Worm (Caenorhabditis elegans) whole organism, young adult: ENCODE data around the gene C25E10.12.

Experiments used
- B0261.1 ChIP-seq: sonication (generic microtip); optimal IDR thresholded peaks from 2 replicates; lab custom pipeline; 2016; ENCODE audit warnings: mild to moderate bottlenecking, missing genetic modification characterization, moderate library complexity, missing compliant biosample characterization
- B0336.3 ChIP-seq: fragments of 200-800 bp; sonication (Bioruptor generic); IDR thresholded peaks from 2 replicates; pipeline ENCODE4 v1.3.6; 2022; ENCODE audit warnings: missing genetic modification characterization, missing compliant biosample characterization
- C06A6.2 ChIP-seq: fragments of 200-800 bp; sonication (Bioruptor generic); conservative IDR thresholded peaks from 2 replicates; pipeline ENCODE4 v1.3.6; 2022; ENCODE audit warnings: missing genetic modification characterization, missing compliant biosample characterization
- D2030.7 ChIP-seq: fragments of 200-800 bp; sonication (Bioruptor generic); IDR thresholded peaks from 2 replicates; pipeline ENCODE4 v1.3.6; 2022; ENCODE audit warnings: missing genetic modification reagents, missing genetic modification characterization, missing compliant biosample characterization
- F10E7.11 ChIP-seq: sonication (generic microtip); optimal IDR thresholded peaks from 2 replicates; lab custom pipeline; 2017; ENCODE audit warnings: mild to moderate bottlenecking, missing genetic modification characterization, moderate library complexity, missing compliant biosample characterization
- F22D6.2 ChIP-seq: sonication (generic microtip); optimal IDR thresholded peaks from 2 replicates; lab custom pipeline; 2016; ENCODE audit warnings: mild to moderate bottlenecking, missing genetic modification characterization, missing compliant biosample characterization
- F57C9.4 ChIP-seq: sonication (generic microtip); optimal IDR thresholded peaks from 2 replicates; lab custom pipeline; 2017; ENCODE audit warnings: mild to moderate bottlenecking, missing genetic modification characterization, missing compliant biosample characterization
- K12H6.12 ChIP-seq: fragments of 200-800 bp; sonication (Bioruptor generic); optimal IDR thresholded peaks from 2 replicates; lab custom pipeline; 2018; ENCODE audit warnings: mild to moderate bottlenecking, missing genetic modification characterization, missing compliant biosample characterization
- Y95B8A.8 ChIP-seq: fragments of 200-800 bp; sonication (Bioruptor generic); IDR thresholded peaks from 2 replicates; pipeline ENCODE4 v1.3.6; 2022; ENCODE audit warnings: missing genetic modification reagents, missing genetic modification characterization, missing compliant biosample characterization
- ZK185.1 ChIP-seq: sonication (generic microtip); optimal IDR thresholded peaks from 2 replicates; lab custom pipeline; 2016; ENCODE audit warnings: mild to moderate bottlenecking, missing genetic modification characterization, missing compliant biosample characterization; ENCODE audit not compliant: poor library complexity, severe bottlenecking
- ama-1 ChIP-seq, 3 experiments: fragments of 150-350 bp in 1 of 3; sonication (generic microtip) in 2 of 3; optimal IDR thresholded peaks; 2 replicates each; lab custom pipeline; 2014 to 2018; ENCODE audit warnings: missing biosample characterization in 2 of 3, missing genetic modification characterization in 2 of 3, missing genetic modification reagents in 2 of 3
- aptf-2 ChIP-seq: fragments of 200-800 bp; sonication (Bioruptor generic); conservative IDR thresholded peaks from 2 replicates; pipeline ENCODE4 v1.3.6; 2022; ENCODE audit warnings: missing genetic modification reagents, missing genetic modification characterization, missing compliant biosample characterization
- cebp-1 ChIP-seq, 2 experiments: fragments of 200-800 bp in 1 of 2; sonication (Bioruptor generic) in 1 of 2; sonication (generic microtip) in 1 of 2; IDR thresholded peaks in 1 of 2; optimal IDR thresholded peaks in 1 of 2; 2 replicates each; pipeline versions ENCODE4 v1.3.6 to Lab custom; 2017 to 2022; ENCODE audit warnings: missing compliant biosample characterization in 2 of 2, missing genetic modification characterization in 2 of 2, mild to moderate bottlenecking in 1 of 2, missing genetic modification reagents in 1 of 2, moderate library complexity in 1 of 2
- ceh-100 ChIP-seq: fragments of 200-800 bp; sonication (Bioruptor generic); IDR thresholded peaks from 2 replicates; pipeline ENCODE4 v1.3.6; 2022; ENCODE audit warnings: missing genetic modification reagents, missing genetic modification characterization, missing compliant biosample characterization
- ceh-27 ChIP-seq: fragments of 200-800 bp; sonication (Bioruptor generic); optimal IDR thresholded peaks from 2 replicates; lab custom pipeline; 2018; ENCODE audit warnings: mild to moderate bottlenecking, missing genetic modification characterization, moderate library complexity, missing compliant biosample characterization
- ceh-40 ChIP-seq: fragments of 200-800 bp; sonication (Bioruptor generic); IDR thresholded peaks from 2 replicates; pipeline ENCODE4 v1.3.6; 2022; ENCODE audit warnings: missing genetic modification characterization, missing compliant biosample characterization
- ceh-58 ChIP-seq: fragments of 200-800 bp; sonication (Bioruptor generic); IDR thresholded peaks from 2 replicates; pipeline ENCODE4 v1.3.6; 2022; ENCODE audit warnings: missing genetic modification characterization, missing compliant biosample characterization
- ceh-79 ChIP-seq: sonication (generic microtip); optimal IDR thresholded peaks from 2 replicates; lab custom pipeline; 2017; ENCODE audit warnings: mild to moderate bottlenecking, missing genetic modification characterization, missing compliant biosample characterization
- efl-1 ChIP-seq: fragments of 150-350 bp; optimal IDR thresholded peaks from 2 replicates; lab custom pipeline; 2014; ENCODE audit warnings: missing biosample characterization, missing genetic modification reagents, missing genetic modification characterization
- egl-44 ChIP-seq: fragments of 200-800 bp; sonication (Bioruptor generic); IDR thresholded peaks from 2 replicates; pipeline ENCODE4 v1.3.6; 2022; ENCODE audit warnings: missing genetic modification reagents, missing genetic modification characterization, missing compliant biosample characterization
- fkh-3 ChIP-seq: sonication (generic microtip); optimal IDR thresholded peaks from 2 replicates; lab custom pipeline; 2016; ENCODE audit warnings: mild to moderate bottlenecking, missing genetic modification characterization, missing compliant biosample characterization
- hmg-1.2 ChIP-seq: fragments of 200-800 bp; sonication (Bioruptor generic); IDR thresholded peaks from 2 replicates; pipeline ENCODE4 v1.3.6; 2022; ENCODE audit warnings: missing genetic modification reagents, missing genetic modification characterization, missing compliant biosample characterization
- hmg-20 ChIP-seq: fragments of 200-800 bp; sonication (Bioruptor generic); IDR thresholded peaks from 2 replicates; pipeline ENCODE4 v1.3.6; 2022; ENCODE audit warnings: missing genetic modification reagents, missing genetic modification characterization, missing compliant biosample characterization
- lin-35 ChIP-seq, 3 experiments: fragments of 150-350 bp in 2 of 3; sonication (generic microtip) in 1 of 3; optimal IDR thresholded peaks; 2 replicates each; lab custom pipeline; 2014 to 2018; ENCODE audit warnings: missing biosample characterization in 3 of 3, missing genetic modification characterization in 3 of 3, missing genetic modification reagents in 3 of 3
- lin-54 ChIP-seq: fragments of 200-800 bp; sonication (Bioruptor generic); optimal IDR thresholded peaks from 2 replicates; lab custom pipeline; 2018; ENCODE audit warnings: mild to moderate bottlenecking, missing genetic modification characterization, missing compliant biosample characterization
- lir-1 ChIP-seq: fragments of 200-800 bp; sonication (Bioruptor generic); conservative IDR thresholded peaks from 2 replicates; pipeline ENCODE4 v1.3.6; 2022; ENCODE audit warnings: missing genetic modification reagents, missing genetic modification characterization, missing compliant biosample characterization
- madf-8 ChIP-seq: fragments of 200-800 bp; sonication (Bioruptor generic); conservative IDR thresholded peaks from 2 replicates; pipeline ENCODE4 v1.3.6; 2022; ENCODE audit warnings: missing genetic modification reagents, missing genetic modification characterization, missing compliant biosample characterization
- mel-28 ChIP-seq: sonication (generic microtip); optimal IDR thresholded peaks from 2 replicates; lab custom pipeline; 2016; ENCODE audit warnings: borderline replicate concordance, mild to moderate bottlenecking, missing genetic modification characterization, missing compliant biosample characterization
- nfya-1 ChIP-seq: sonication (generic microtip); optimal IDR thresholded peaks from 2 replicates; lab custom pipeline; 2017; ENCODE audit warnings: antibody characterized with exemption, missing compliant biosample characterization, missing genetic modification characterization, borderline replicate concordance; ENCODE audit not compliant: insufficient read depth
- nhr-80 ChIP-seq: sonication (generic microtip); optimal IDR thresholded peaks from 2 replicates; lab custom pipeline; 2016; ENCODE audit warnings: missing genetic modification characterization, missing compliant biosample characterization
- pha-4 ChIP-seq: fragments of 150-350 bp; sonication (generic microtip); optimal IDR thresholded peaks from 2 replicates; lab custom pipeline; 2014; ENCODE audit warnings: missing biosample characterization, missing genetic modification reagents, missing genetic modification characterization
- rcor-1 ChIP-seq: fragments of 200-800 bp; sonication (Bioruptor generic); IDR thresholded peaks from 2 replicates; pipeline ENCODE4 v1.3.6; 2022; ENCODE audit warnings: missing genetic modification reagents, missing genetic modification characterization, missing compliant biosample characterization
- snpc-1.1 ChIP-seq: sonication (generic microtip); optimal IDR thresholded peaks from 2 replicates; lab custom pipeline; 2017; ENCODE audit warnings: missing genetic modification characterization, mild to moderate bottlenecking, missing compliant biosample characterization, antibody characterized with exemption, moderate library complexity, missing genotype, missing genetic modification reagents; ENCODE audit not compliant: insufficient read depth
- snpc-3.4 ChIP-seq: sonication (generic microtip); optimal IDR thresholded peaks from 2 replicates; lab custom pipeline; 2017; ENCODE audit warnings: missing genetic modification characterization, mild to moderate bottlenecking, missing compliant biosample characterization, antibody characterized with exemption, moderate library complexity, missing genotype, missing genetic modification reagents
- snpc-4 ChIP-seq, 5 experiments: fragments of 150-350 bp in 1 of 5; sonication (generic microtip) in 4 of 5; optimal IDR thresholded peaks; 2 replicates each; lab custom pipeline; 2014 to 2018; ENCODE audit warnings: missing genetic modification characterization in 5 of 5, missing biosample characterization in 3 of 5, antibody characterized with exemption in 2 of 5, mild to moderate bottlenecking in 2 of 5, missing compliant biosample characterization in 2 of 5, missing genotype in 2 of 5, moderate library complexity in 2 of 5, missing genetic modification reagents in 1 of 5
- tbx-9 ChIP-seq: sonication (generic microtip); optimal IDR thresholded peaks from 2 replicates; lab custom pipeline; 2016; ENCODE audit warnings: borderline replicate concordance, missing genetic modification characterization, inconsistent platforms, missing compliant biosample characterization
- unc-62 ChIP-seq: fragments of 150-350 bp; optimal IDR thresholded peaks from 2 replicates; lab custom pipeline; 2014; ENCODE audit warnings: missing biosample characterization, missing genetic modification reagents, missing genetic modification characterization
- xnd-1 ChIP-seq: sonication (generic microtip); optimal IDR thresholded peaks from 2 replicates; lab custom pipeline; 2016; ENCODE audit warnings: missing genotype, missing genetic modification reagents, missing genetic modification characterization, missing compliant biosample characterization
- zfh-2 ChIP-seq: fragments of 200-800 bp; sonication (Bioruptor generic); conservative IDR thresholded peaks from 2 replicates; pipeline ENCODE4 v1.3.6; 2022; ENCODE audit warnings: missing genetic modification reagents, missing genetic modification characterization, missing compliant biosample characterization
- ztf-25 ChIP-seq: fragments of 200-800 bp; sonication (Bioruptor generic); IDR thresholded peaks from 2 replicates; pipeline ENCODE4 v1.3.6; 2022; ENCODE audit warnings: missing genetic modification reagents, missing genetic modification characterization, missing compliant biosample characterization
- ztf-28 ChIP-seq: fragments of 200-800 bp; sonication (Bioruptor generic); IDR thresholded peaks from 2 replicates; pipeline ENCODE4 v1.3.6; 2022; ENCODE audit warnings: missing genetic modification reagents, missing genetic modification characterization, missing compliant biosample characterization

C25E10.12 gene

DNA sequence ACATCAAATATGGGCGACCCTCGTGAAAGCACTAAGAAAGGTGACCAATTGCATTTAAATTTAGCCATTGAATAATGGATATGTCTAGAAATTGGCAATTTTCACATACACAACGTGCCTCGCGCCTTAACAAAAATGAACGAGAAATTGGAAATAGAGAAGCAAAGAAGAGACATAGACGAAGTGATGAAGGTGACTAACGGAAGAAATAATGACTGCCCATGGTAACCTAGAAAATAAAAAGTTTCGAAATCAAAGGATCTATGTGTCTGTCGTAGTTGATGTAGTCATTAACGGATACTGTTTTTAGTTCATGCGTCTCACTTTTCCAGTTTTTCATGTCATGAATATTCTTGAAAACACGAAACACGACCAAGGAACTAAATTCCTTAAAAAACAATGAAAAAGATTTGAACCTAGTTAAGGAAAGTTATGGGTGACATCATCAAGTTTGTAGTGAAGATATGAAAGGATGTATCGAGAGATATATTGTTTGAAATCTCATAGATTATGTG, 15.9 kb upstream of the C25E10.12 start:
- no peak for TF ChIP-seq nfya-1 (tag; lab: Kevin White, UChicago)
- TF ChIP-seq cebp-1 (GFP tag; IDR thresholded peaks at IDR 0.05; lab: Robert Waterston, UW) = no peak
- peak; percentile 42 for TF ChIP-seq cebp-1 (tag; optimal IDR thresholded peaks at IDR 0.05; lab: Kevin White, UChicago)

DNA sequence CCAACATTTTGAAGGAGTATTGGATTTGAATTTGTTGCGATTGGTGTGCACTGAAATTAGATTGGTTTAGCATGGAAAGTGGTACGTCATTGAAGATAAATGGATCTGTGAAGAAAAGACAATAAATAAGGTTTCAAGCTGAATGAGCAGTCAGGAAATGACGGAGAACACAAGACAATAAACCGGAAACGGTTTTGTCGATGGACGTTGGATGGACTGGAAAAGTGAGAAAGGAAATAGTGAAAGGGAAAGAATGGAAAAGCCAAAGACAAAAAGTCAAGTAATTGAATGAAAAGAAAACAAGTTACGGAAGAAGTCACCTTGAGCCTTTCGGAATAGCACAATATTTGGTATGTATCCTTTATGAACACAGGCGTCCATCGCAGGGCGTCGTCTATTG, 14.0 kb upstream of the C25E10.12 start, which contains the start of gene T27E4.7:
TSS of gene T27E4.7 (minus strand) at position 50 of the 400 bp plus-strand sequence.
- TF ChIP-seq ceh-58 (GFP tag; lab: Robert Waterston, UW) (no peak), egl-44 (no peak), K12H6.12 (tag; lab: Kevin White, UChicago) (no peak), aptf-2 (GFP tag; lab: Robert Waterston, UW) (no peak), hmg-1.2 (GFP tag; lab: Robert Waterston, UW) (no peak), ceh-100 (GFP tag; lab: Robert Waterston, UW) (no peak), madf-8 (GFP tag; lab: Robert Waterston, UW) (no peak)
- TF ChIP-seq, all 124 proteins: peak for 0

DNA sequence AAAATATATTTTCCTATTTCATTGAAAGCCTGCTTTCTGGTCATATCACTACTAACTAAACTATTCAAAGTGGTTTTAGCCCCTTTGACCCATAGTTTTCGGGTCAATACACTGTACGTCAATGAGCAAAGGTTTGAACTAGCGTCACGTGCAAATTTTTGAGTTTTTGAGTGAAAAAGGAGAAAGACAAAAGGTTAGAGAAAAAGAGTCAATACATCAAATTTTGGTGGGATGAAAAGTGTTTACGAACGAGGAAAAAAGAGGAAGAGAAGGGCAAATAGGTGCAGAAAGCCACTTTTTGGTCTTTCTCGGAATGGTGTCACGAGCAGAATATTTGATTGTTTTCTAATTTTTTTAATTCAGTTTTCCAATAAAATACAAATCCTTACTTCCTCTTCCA, 13.6 kb upstream of the C25E10.12 start:
- TF ChIP-seq mel-28 (tag; lab: Kevin White, UChicago) (no peak), snpc-4 (GFP tag; optimal IDR thresholded peaks at IDR 0.05; lab: Kevin White, UChicago) (no peak), snpc-4 (tag; optimal IDR thresholded peaks at IDR 0.05; lab: Kevin White, UChicago) (no peak), fkh-3 (tag; lab: Kevin White, UChicago) (no peak), xnd-1 (tag; lab: Kevin White, UChicago) (no peak), B0336.3 (GFP tag; lab: Robert Waterston, UW) (no peak), hmg-20 (GFP tag; lab: Robert Waterston, UW) (no peak), snpc-1.1 (tag; lab: Kevin White, UChicago) (no peak), D2030.7 (no peak), F57C9.4 (tag; lab: Kevin White, UChicago) (no peak), snpc-3.4 (tag; lab: Kevin White, UChicago) (no peak), ztf-28 (GFP tag; lab: Robert Waterston, UW) (no peak)
- TF ChIP-seq, all 124 proteins: peak for 0

DNA sequence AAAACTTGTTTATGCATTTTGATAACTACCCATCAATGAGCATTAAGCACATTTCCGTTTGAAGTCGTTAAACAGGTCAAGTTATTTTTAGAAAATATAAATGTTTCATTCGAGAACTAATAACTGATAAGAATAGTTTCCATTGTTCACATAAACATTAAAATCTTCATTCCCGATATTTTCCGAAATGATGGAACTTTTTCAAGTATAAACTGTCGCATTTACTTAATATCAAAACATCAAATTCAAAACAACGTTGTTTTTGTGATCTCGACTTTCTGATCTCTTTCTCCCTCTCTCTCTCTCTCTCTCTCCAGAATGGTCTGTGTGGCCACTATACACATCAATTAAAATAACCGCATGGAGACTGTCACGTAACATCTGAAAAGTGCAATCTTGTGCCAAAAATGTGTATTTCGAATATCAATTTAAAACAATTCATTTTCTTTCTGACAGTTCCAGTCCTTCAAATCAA, 12.2 kb upstream of the C25E10.12 start:
- TF ChIP-seq ZK185.1 (tag; lab: Kevin White, UChicago) (peak; percentile 11), D2030.7 (no peak), snpc-3.4 (tag; lab: Kevin White, UChicago) (no peak), ceh-79 (no peak), rcor-1 (GFP tag; lab: Robert Waterston, UW) (no peak), ama-1 (optimal IDR thresholded peaks at IDR 0.05; lab: Kevin White, UChicago) (peak; percentile 69), ama-1 (GFP tag; optimal IDR thresholded peaks at IDR 0.05; lab: Kevin White, UChicago) (no peak), B0261.1 (tag; lab: Kevin White, UChicago) (no peak), zfh-2 (GFP tag; lab: Robert Waterston, UW) (no peak), tbx-9 (tag; lab: Kevin White, UChicago) (no peak), efl-1 (GFP tag; lab: Kevin White, UChicago) (no peak), Y95B8A.8 (no peak), F22D6.2 (tag; lab: Kevin White, UChicago) (no peak), ztf-25 (GFP tag; lab: Robert Waterston, UW) (no peak), ceh-40 (GFP tag; lab: Robert Waterston, UW) (no peak), lir-1 (no peak), unc-62 (GFP tag; lab: Kevin White, UChicago) (no peak), lin-35 (GFP tag; optimal IDR thresholded peaks at IDR 0.05; lab: Kevin White, UChicago) (no peak), C06A6.2 (no peak), ceh-27 (no peak), lin-54 (GFP tag; lab: Kevin White, UChicago) (no peak), pha-4 (tag; lab: Kevin White, UChicago) (peak; percentile 12), F10E7.11 (no peak), nhr-80 (tag; lab: Kevin White, UChicago) (peak; percentile 64)
